Fruit fly (Drosophila melanogaster) whole organism, wandering third instar larva: Measurements from ENCODE around the gene Tk.

Source experiments
- Abd-B ChIP-seq: fragments of >200 bp; optimal IDR thresholded peaks from 2 replicates; lab custom pipeline; 2017; ENCODE audit warnings: missing biosample characterization, missing genetic modification characterization
- CG32264 ChIP-seq: fragments of 200-800 bp; sonication (Bioruptor generic); optimal IDR thresholded peaks from 2 replicates; lab custom pipeline; 2016; ENCODE audit warnings: missing biosample characterization, missing genetic modification characterization
- CG9705 ChIP-seq: fragments of 200-800 bp; sonication (Bioruptor generic); optimal IDR thresholded peaks from 2 replicates; lab custom pipeline; 2018; ENCODE audit warnings: missing biosample characterization, mild to moderate bottlenecking, missing genetic modification characterization
- CrebA ChIP-seq: fragments of 200-800 bp; sonication (Bioruptor generic); optimal IDR thresholded peaks from 2 replicates; lab custom pipeline; 2016; ENCODE audit warnings: missing biosample characterization, mild to moderate bottlenecking, missing genetic modification characterization, borderline replicate concordance
- Dfd ChIP-seq: fragments of >200 bp; optimal IDR thresholded peaks from 2 replicates; lab custom pipeline; 2017; ENCODE audit warnings: missing biosample characterization, missing genetic modification characterization
- Dif ChIP-seq: fragments of 200-275, 200-300 bp; sonication (Bioruptor generic); optimal IDR thresholded peaks from 2 replicates; lab custom pipeline; 2018; ENCODE audit warnings: missing biosample characterization, missing genetic modification characterization; ENCODE audit not compliant: partially characterized antibody
- GATAd ChIP-seq: sonication (Bioruptor generic); optimal IDR thresholded peaks from 2 replicates; lab custom pipeline; 2016; ENCODE audit warnings: missing biosample characterization, missing genetic modification characterization
- HLH106 ChIP-seq: fragments of 200-800 bp; optimal IDR thresholded peaks from 3 replicates; lab custom pipeline; 2019; ENCODE audit warnings: missing biosample characterization, mild to moderate bottlenecking, missing genetic modification characterization, moderate library complexity
- Hnf4 ChIP-seq: fragments of 200-800 bp; sonication (Bioruptor generic); optimal IDR thresholded peaks from 2 replicates; lab custom pipeline; 2016; ENCODE audit warnings: missing biosample characterization, mild to moderate bottlenecking, missing genetic modification characterization
- Hr78 ChIP-seq: fragments of >200 bp; optimal IDR thresholded peaks from 2 replicates; lab custom pipeline; 2017; ENCODE audit warnings: missing biosample characterization, missing genetic modification characterization
- Hr83 ChIP-seq: fragments of 200-300 bp; sonication (Bioruptor generic); optimal IDR thresholded peaks from 2 replicates; lab custom pipeline; 2016; ENCODE audit warnings: missing biosample characterization, mild to moderate bottlenecking, missing genetic modification characterization, moderate library complexity; ENCODE audit not compliant: poor library complexity, severe bottlenecking
- Jra ChIP-seq: sonication (Bioruptor generic); optimal IDR thresholded peaks from 2 replicates; lab custom pipeline; 2016; ENCODE audit warnings: missing biosample characterization, missing genetic modification characterization
- Mio ChIP-seq: sonication (Bioruptor generic); optimal IDR thresholded peaks from 2 replicates; lab custom pipeline; 2016; ENCODE audit warnings: missing biosample characterization, missing genetic modification characterization
- Myc ChIP-seq: fragments of >200 bp; optimal IDR thresholded peaks from 2 replicates; lab custom pipeline; 2017
- N ChIP-seq: fragments of >200 bp; optimal IDR thresholded peaks from 2 replicates; lab custom pipeline; 2018; ENCODE audit warnings: missing biosample characterization, missing external identifiers, missing genetic modification characterization
- OdsH ChIP-seq: fragments of 200-800 bp; sonication (Bioruptor generic); optimal IDR thresholded peaks from 2 replicates; lab custom pipeline; 2016; ENCODE audit warnings: missing biosample characterization, mild to moderate bottlenecking, missing genetic modification characterization
- Rel ChIP-seq, 2 experiments: fragments of 200-800 bp; sonication (Bioruptor generic) in 1 of 2; optimal IDR thresholded peaks; 2 replicates in 1 of 2; 3 replicates in 1 of 2; lab custom pipeline; 2016 to 2019; ENCODE audit warnings: mild to moderate bottlenecking in 2 of 2, missing biosample characterization in 2 of 2, missing genetic modification characterization in 2 of 2, moderate library complexity in 1 of 2
- Sp1 ChIP-seq: fragments of 200-800 bp; sonication (Bioruptor generic); optimal IDR thresholded peaks from 3 replicates; lab custom pipeline; 2019; ENCODE audit warnings: missing biosample characterization, mild to moderate bottlenecking, missing genetic modification characterization, moderate library complexity
- Vsx2 ChIP-seq: fragments of 200-300, 225-300 bp; sonication (Bioruptor generic); optimal IDR thresholded peaks from 2 replicates; lab custom pipeline; 2018; ENCODE audit warnings: missing biosample characterization, missing genetic modification characterization; ENCODE audit not compliant: partially characterized antibody
- br ChIP-seq: fragments of 200-800 bp; sonication (Bioruptor generic); optimal IDR thresholded peaks from 2 replicates; lab custom pipeline; 2016; ENCODE audit warnings: missing biosample characterization, missing genetic modification characterization
- brk ChIP-seq: fragments of 200-800 bp; sonication (Bioruptor generic); optimal IDR thresholded peaks from 2 replicates; lab custom pipeline; 2016; ENCODE audit warnings: missing biosample characterization, mild to moderate bottlenecking, missing genetic modification characterization
- dl ChIP-seq, 2 experiments: fragments of 175-275, 200-275 bp in 1 of 2; fragments of 200-275 bp in 1 of 2; sonication (Bioruptor generic); optimal IDR thresholded peaks; lab custom pipeline; 2018; ENCODE audit warnings: mild to moderate bottlenecking in 2 of 2, missing biosample characterization in 2 of 2, missing genetic modification characterization in 2 of 2, moderate library complexity in 2 of 2; ENCODE audit not compliant: partially characterized antibody in 2 of 2, insufficient read depth in 1 of 2
- dmrt93B ChIP-seq: fragments of 200-800 bp; sonication (Bioruptor generic); optimal IDR thresholded peaks from 2 replicates; lab custom pipeline; 2018; ENCODE audit warnings: missing biosample characterization, mild to moderate bottlenecking, missing genetic modification characterization
- dsf ChIP-seq: sonication (Bioruptor generic); optimal IDR thresholded peaks from 2 replicates; lab custom pipeline; 2016; ENCODE audit warnings: missing biosample characterization, missing genetic modification characterization, borderline replicate concordance
- ey ChIP-seq: fragments of 200-800 bp; sonication (Bioruptor generic); optimal IDR thresholded peaks from 2 replicates; lab custom pipeline; 2016; ENCODE audit warnings: missing biosample characterization, missing genetic modification characterization
- foxo ChIP-seq, 2 experiments: fragments of 200-800 bp; sonication (Bioruptor generic); optimal IDR thresholded peaks; 2 replicates in 1 of 2; 3 replicates in 1 of 2; lab custom pipeline; 2016 to 2017; ENCODE audit warnings: missing biosample characterization in 2 of 2, missing genetic modification characterization in 2 of 2
- fru ChIP-seq: fragments of 200-800 bp; sonication (Bioruptor generic); optimal IDR thresholded peaks from 3 replicates; lab custom pipeline; 2016; ENCODE audit warnings: missing biosample characterization, mild to moderate bottlenecking, missing genetic modification characterization
- h ChIP-seq: fragments of 200-800 bp; sonication (Bioruptor generic); optimal IDR thresholded peaks from 3 replicates; lab custom pipeline; 2016; ENCODE audit warnings: missing biosample characterization, mild to moderate bottlenecking, missing genetic modification characterization
- jim ChIP-seq: fragments of 175-275, 200-325 bp; sonication (Bioruptor generic); optimal IDR thresholded peaks from 2 replicates; lab custom pipeline; 2016; ENCODE audit warnings: missing biosample characterization, mild to moderate bottlenecking, missing genetic modification characterization
- lola ChIP-seq: fragments of >200 bp; optimal IDR thresholded peaks from 2 replicates; lab custom pipeline; 2017; ENCODE audit warnings: missing biosample characterization, missing genetic modification characterization
- pan ChIP-seq: fragments of >200 bp; optimal IDR thresholded peaks from 2 replicates; lab custom pipeline; 2017
- psq ChIP-seq: fragments of 200-800 bp; sonication (Bioruptor generic); optimal IDR thresholded peaks from 3 replicates; lab custom pipeline; 2017; ENCODE audit warnings: missing biosample characterization, mild to moderate bottlenecking, missing genetic modification characterization, moderate library complexity
- rgr ChIP-seq: fragments of 200-800 bp; sonication (Bioruptor generic); optimal IDR thresholded peaks from 3 replicates; lab custom pipeline; 2016; ENCODE audit warnings: missing biosample characterization, mild to moderate bottlenecking, missing genetic modification characterization
- sage ChIP-seq: fragments of 200-800 bp; sonication (Bioruptor generic); optimal IDR thresholded peaks from 2 replicates; lab custom pipeline; 2016; ENCODE audit warnings: missing biosample characterization, mild to moderate bottlenecking, missing genetic modification characterization
- sv ChIP-seq: fragments of 200-800 bp; sonication (Bioruptor generic); optimal IDR thresholded peaks from 3 replicates; lab custom pipeline; 2016; ENCODE audit warnings: missing biosample characterization, missing genetic modification characterization
- tai ChIP-seq: sonication (Bioruptor generic); optimal IDR thresholded peaks from 2 replicates; lab custom pipeline; 2016; ENCODE audit warnings: missing biosample characterization, missing genetic modification characterization
- usp ChIP-seq: fragments of >200 bp; optimal IDR thresholded peaks from 2 replicates; lab custom pipeline; 2017; ENCODE audit warnings: missing biosample characterization, missing genetic modification characterization
- woc ChIP-seq: sonication (Bioruptor generic); optimal IDR thresholded peaks from 2 replicates; lab custom pipeline; 2016; ENCODE audit warnings: missing biosample characterization, mild to moderate bottlenecking, missing genetic modification characterization

Tk gene

DNA sequence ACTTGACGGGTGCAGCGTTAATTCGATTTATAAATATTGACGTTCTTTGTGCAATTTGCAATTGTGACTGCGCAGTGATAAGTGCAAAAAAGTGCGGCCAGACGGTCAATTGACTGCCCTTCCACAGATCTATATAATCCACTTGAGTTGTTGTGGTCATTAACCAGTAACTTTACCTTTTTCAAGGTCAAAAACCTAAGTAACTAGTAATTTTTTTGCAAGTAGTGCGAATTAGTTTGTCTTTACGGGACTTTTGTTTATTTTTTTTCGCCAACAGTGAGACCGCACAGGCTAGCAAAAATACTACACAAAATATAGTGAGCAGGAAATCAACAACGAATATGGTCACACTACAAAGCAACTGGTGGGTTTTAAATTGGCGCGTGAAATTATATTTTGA is 30.6 kb downstream of the Tk start, which contains the start of gene Tango9:
TSS of gene Tango9 (minus strand) at position 280 of the 400 bp plus-strand sequence.
- TF ChIP-seq dl (GFP tag; optimal IDR thresholded peaks at IDR 0.05; lab: Kevin White, UChicago; ENCODE audit: insufficient read depth in 1 of 2, partially characterized antibody in 2 of 2) (no peak), sage (GFP tag; lab: Kevin White, UChicago) (no peak), psq (GFP tag; lab: Kevin White, UChicago) (no peak), CG9705 (GFP tag; lab: Kevin White, UChicago) (peak; percentile 32), Dfd (GFP tag; lab: Kevin White, UChicago) (no peak), Mio (GFP tag; lab: Kevin White, UChicago) (no peak), OdsH (GFP tag; lab: Kevin White, UChicago) (no peak), rgr (GFP tag; lab: Kevin White, UChicago) (peak; percentile 51), dmrt93B (GFP tag; lab: Kevin White, UChicago) (no peak), usp (no peak), brk (GFP tag; lab: Kevin White, UChicago) (no peak), dsf (peak; percentile 13), GATAd (GFP tag; lab: Kevin White, UChicago) (no peak), Abd-B (GFP tag; lab: Kevin White, UChicago) (no peak), woc (GFP tag; lab: Kevin White, UChicago) (no peak), br (peak; percentile 33), Hnf4 (GFP tag; lab: Kevin White, UChicago) (no peak), Rel (GFP tag; optimal IDR thresholded peaks at IDR 0.05; lab: Kevin White, UChicago) (no peak), Rel (tag; optimal IDR thresholded peaks at IDR 0.05; lab: Kevin White, UChicago) (peak; percentile 99), lola (GFP tag; lab: Kevin White, UChicago) (no peak), CrebA (GFP tag; lab: Kevin White, UChicago) (no peak), fru (peak; percentile 58), Myc (peak; percentile 48), Sp1 (GFP tag; lab: Kevin White, UChicago) (peak; percentile 42), Hr83 (GFP tag; lab: Kevin White, UChicago) (peak; percentile 36), Hr78 (GFP tag; lab: Kevin White, UChicago) (no peak), sv (GFP tag; lab: Kevin White, UChicago) (no peak), Dif (GFP tag; lab: Kevin White, UChicago) (no peak), CG32264 (GFP tag; lab: Kevin White, UChicago) (no peak), pan (lab: Kevin White, UChicago) (no peak), foxo (GFP tag; optimal IDR thresholded peaks at IDR 0.05; lab: Kevin White, UChicago) (peak in 1 of 2 experiments; percentile 53), jim (GFP tag; lab: Kevin White, UChicago) (no peak), ey (peak; percentile 21), Jra (no peak), tai (no peak), Vsx2 (no peak), h (GFP tag; lab: Kevin White, UChicago) (peak; percentile 51), N (no peak), HLH106 (tag; lab: Kevin White, UChicago) (peak; percentile 47)

- TF ChIP-seq Rel (GFP tag; optimal IDR thresholded peaks at IDR 0.05; lab: Kevin White, UChicago) (no peak), Rel (tag; optimal IDR thresholded peaks at IDR 0.05; lab: Kevin White, UChicago) (peak; percentile 35), jim (GFP tag; lab: Kevin White, UChicago) (no peak)
- TF ChIP-seq, all 38 proteins: peak for 1
Measured at dm6 chr3R:11973826-11974225, 31.4 kb downstream of the Tk start.

- TF ChIP-seq Hr83 (GFP tag; lab: Kevin White, UChicago) (no peak), tai (no peak), dmrt93B (GFP tag; lab: Kevin White, UChicago) (no peak), jim (GFP tag; lab: Kevin White, UChicago) (no peak), Dif (GFP tag; lab: Kevin White, UChicago) (no peak), Abd-B (GFP tag; lab: Kevin White, UChicago) (no peak), dsf (no peak)
- TF ChIP-seq, all 38 proteins: peak for 0
Measured at dm6 chr3R:11971394-11971793, 33.9 kb downstream of the Tk start, which contains the start of gene GC2. GC2 (plus strand) TSS chr3R:11971694.
